Fruit fly (Drosophila melanogaster) whole organism, embryonic: Measurements from ENCODE around the gene robo3.

Source experiments
- C15 ChIP-seq: fragments of 200-800 bp; sonication (Bioruptor generic); IDR thresholded peaks from 3 replicates; pipeline ENCODE4 v1.3.6; 2022; ENCODE audit warnings: missing biosample characterization, missing genetic modification characterization
- CG10366 ChIP-seq: fragments of 200-800 bp; sonication (Bioruptor generic); IDR thresholded peaks from 2 replicates; pipeline ENCODE4 v1.3.6; 2022; ENCODE audit warnings: missing biosample characterization, missing genetic modification characterization
- CG11504 ChIP-seq: fragments of 200-800 bp; sonication (Bioruptor generic); optimal IDR thresholded peaks from 3 replicates; lab custom pipeline; 2019; ENCODE audit warnings: missing biosample characterization, mild to moderate bottlenecking, missing genetic modification characterization, moderate library complexity
- CG12071 ChIP-seq: fragments of 200-800 bp; sonication (Bioruptor generic); optimal IDR thresholded peaks from 3 replicates; lab custom pipeline; 2018; ENCODE audit warnings: missing biosample characterization, mild to moderate bottlenecking, missing genetic modification characterization
- CG12219 ChIP-seq: fragments of 200-800 bp; sonication (Bioruptor generic); optimal IDR thresholded peaks from 3 replicates; lab custom pipeline; 2018; ENCODE audit warnings: missing biosample characterization, mild to moderate bottlenecking, missing genetic modification characterization
- CG13424 ChIP-seq: fragments of 200-800 bp; sonication (Bioruptor generic); optimal IDR thresholded peaks from 2 replicates; lab custom pipeline; 2019; ENCODE audit warnings: missing biosample characterization, mild to moderate bottlenecking, missing genetic modification characterization, moderate library complexity
- CG15269 ChIP-seq: fragments of 200-800 bp; sonication (Bioruptor generic); optimal IDR thresholded peaks from 2 replicates; lab custom pipeline; 2018; ENCODE audit warnings: missing biosample characterization, mild to moderate bottlenecking, missing genetic modification characterization, moderate library complexity
- CG1603 ChIP-seq: fragments of 200-800 bp; sonication (Bioruptor generic); optimal IDR thresholded peaks from 2 replicates; lab custom pipeline; 2019; ENCODE audit warnings: missing biosample characterization, mild to moderate bottlenecking, missing genetic modification characterization, moderate library complexity
- CG18599 ChIP-seq: fragments of 200-800 bp; sonication (Bioruptor generic); optimal IDR thresholded peaks from 3 replicates; lab custom pipeline; 2017; ENCODE audit warnings: missing biosample characterization, missing genetic modification characterization, mild to moderate bottlenecking, moderate library complexity, missing genetic modification reagents
- CG2678 ChIP-seq: fragments of 200-800 bp; sonication (Bioruptor generic); optimal IDR thresholded peaks from 3 replicates; lab custom pipeline; 2019; ENCODE audit warnings: missing biosample characterization, mild to moderate bottlenecking, missing genetic modification characterization, moderate library complexity
- CG3407 ChIP-seq: fragments of 200-800 bp; sonication (Bioruptor generic); optimal IDR thresholded peaks from 2 replicates; lab custom pipeline; 2018; ENCODE audit warnings: missing biosample characterization, mild to moderate bottlenecking, missing genetic modification characterization
- CG5180 ChIP-seq: fragments of 200-800 bp; sonication (Bioruptor generic); optimal IDR thresholded peaks from 3 replicates; lab custom pipeline; 2017; ENCODE audit warnings: missing biosample characterization, missing genetic modification characterization, mild to moderate bottlenecking, moderate library complexity, missing genetic modification reagents
- CG5953 ChIP-seq: fragments of 200-800 bp; sonication (Bioruptor generic); IDR thresholded peaks from 2 replicates; pipeline ENCODE4 v1.3.6; 2022; ENCODE audit warnings: missing biosample characterization, missing genetic modification characterization
- CG6689 ChIP-seq: fragments of 200-800 bp; sonication (Bioruptor generic); IDR thresholded peaks from 2 replicates; pipeline ENCODE4 v1.3.6; 2022; ENCODE audit warnings: missing biosample characterization, missing genetic modification characterization
- CG8290 ChIP-seq, 3 experiments: fragments of 200-800 bp; sonication (Bioruptor generic); optimal IDR thresholded peaks; 2 replicates each; lab custom pipeline; 2016 to 2019; ENCODE audit warnings: missing biosample characterization in 3 of 3, missing genetic modification characterization in 3 of 3, mild to moderate bottlenecking in 2 of 3, moderate library complexity in 1 of 3
- CG8388 ChIP-seq: fragments of 200-800 bp; sonication (Bioruptor generic); optimal IDR thresholded peaks from 2 replicates; lab custom pipeline; 2019; ENCODE audit warnings: missing biosample characterization, mild to moderate bottlenecking, missing genetic modification characterization, moderate library complexity
- CG9932 ChIP-seq: fragments of 200-800 bp; sonication (Bioruptor generic); IDR thresholded peaks from 2 replicates; pipeline ENCODE4 v1.3.6; 2022; ENCODE audit warnings: missing biosample characterization, missing genetic modification characterization
- D19A ChIP-seq: fragments of 200-800 bp; optimal IDR thresholded peaks from 3 replicates; lab custom pipeline; 2019; ENCODE audit warnings: missing biosample characterization, mild to moderate bottlenecking, missing genetic modification characterization, moderate library complexity
- E2f2 ChIP-seq: fragments of 200-800 bp; sonication (Bioruptor generic); IDR thresholded peaks from 2 replicates; pipeline ENCODE4 v1.3.6; 2022; ENCODE audit warnings: missing biosample characterization, missing genetic modification characterization
- Fer3 ChIP-seq: fragments of 200-800 bp; sonication (Bioruptor generic); optimal IDR thresholded peaks from 2 replicates; lab custom pipeline; 2018; ENCODE audit warnings: missing biosample characterization, mild to moderate bottlenecking, missing genetic modification characterization, moderate library complexity
- HLH3B ChIP-seq: fragments of 200-800 bp; sonication (Bioruptor generic); IDR thresholded peaks from 2 replicates; pipeline ENCODE4 v1.3.6; 2022; ENCODE audit warnings: missing biosample characterization, missing genetic modification characterization
- Hr51 ChIP-seq, 2 experiments: fragments of 200-800 bp; sonication (Bioruptor generic); optimal IDR thresholded peaks; 2 replicates in 1 of 2; 3 replicates in 1 of 2; lab custom pipeline; 2016 to 2018; ENCODE audit warnings: missing biosample characterization in 2 of 2, missing genetic modification characterization in 2 of 2, mild to moderate bottlenecking in 1 of 2, moderate library complexity in 1 of 2
- Med ChIP-seq: fragments of 200-800 bp; sonication (Bioruptor generic); peaks from one replicate; lab custom pipeline; 2016; ENCODE audit warnings: missing biosample characterization, missing genetic modification characterization, mild to moderate bottlenecking, inconsistent platforms, moderate library complexity
- NC2α ChIP-seq: fragments of 200-800 bp; sonication (Bioruptor generic); optimal IDR thresholded peaks from 2 replicates; lab custom pipeline; 2016; ENCODE audit warnings: missing biosample characterization, missing genetic modification characterization
- Nf-YC ChIP-seq: fragments of 200-800 bp; optimal IDR thresholded peaks from 3 replicates; lab custom pipeline; 2019; ENCODE audit warnings: missing biosample characterization, mild to moderate bottlenecking, missing genetic modification characterization, moderate library complexity
- TFAM ChIP-seq: fragments of 200-800 bp; sonication (Bioruptor generic); optimal IDR thresholded peaks from 2 replicates; lab custom pipeline; 2017; ENCODE audit warnings: missing biosample characterization, missing genetic modification characterization, inconsistent platforms
- Xbp1 ChIP-seq: fragments of 200-800 bp; sonication (Bioruptor generic); optimal IDR thresholded peaks from 3 replicates; lab custom pipeline; 2016; ENCODE audit warnings: missing biosample characterization, mild to moderate bottlenecking, missing genetic modification characterization
- Xrp1 ChIP-seq: fragments of 200-800 bp; sonication (Bioruptor generic); IDR thresholded peaks from 2 replicates; pipeline ENCODE4 v1.3.6; 2022; ENCODE audit warnings: missing biosample characterization, missing genetic modification characterization
- bcd ChIP-seq: fragments of 200-800 bp; sonication (Bioruptor generic); optimal IDR thresholded peaks from 2 replicates; lab custom pipeline; 2017; ENCODE audit warnings: missing biosample characterization, mild to moderate bottlenecking, missing genetic modification characterization
- bsh ChIP-seq, 2 experiments: fragments of 200-800 bp; sonication (Bioruptor generic); optimal IDR thresholded peaks; 2 replicates each; lab custom pipeline; 2017 to 2018; ENCODE audit warnings: mild to moderate bottlenecking in 2 of 2, missing biosample characterization in 2 of 2, missing genetic modification characterization in 2 of 2, moderate library complexity in 1 of 2
- cg ChIP-seq: fragments of 200-800 bp; sonication (Bioruptor generic); optimal IDR thresholded peaks from 3 replicates; lab custom pipeline; 2019; ENCODE audit warnings: missing biosample characterization, mild to moderate bottlenecking, missing genetic modification characterization, moderate library complexity
- chinmo ChIP-seq: fragments of 200-800 bp; sonication (Bioruptor generic); IDR thresholded peaks from 4 replicates; pipeline ENCODE4 v1.3.6; 2022; ENCODE audit warnings: missing biosample characterization, missing genetic modification characterization; ENCODE audit not compliant: partially characterized antibody
- ci ChIP-seq: fragments of 200-800 bp; sonication (Bioruptor generic); IDR thresholded peaks from 3 replicates; pipeline ENCODE4 v1.3.6; 2022; ENCODE audit warnings: missing biosample characterization, missing genetic modification characterization
- crol ChIP-seq: fragments of 200-800 bp; sonication (Bioruptor generic); IDR thresholded peaks from 2 replicates; pipeline ENCODE4 v1.3.6; 2022; ENCODE audit warnings: missing biosample characterization, missing genetic modification characterization
- disco-r ChIP-seq: fragments of 200-800 bp; sonication (Bioruptor generic); optimal IDR thresholded peaks from 2 replicates; lab custom pipeline; 2016; ENCODE audit warnings: missing biosample characterization, missing genetic modification characterization
- eve ChIP-seq, 2 experiments: fragments of >200 bp; optimal IDR thresholded peaks; 2 replicates each; lab custom pipeline; 2017; ENCODE audit warnings: missing biosample characterization in 2 of 2, missing genetic modification characterization in 2 of 2
- gem ChIP-seq: fragments of 200-800 bp; sonication (Bioruptor generic); optimal IDR thresholded peaks from 2 replicates; lab custom pipeline; 2019; ENCODE audit warnings: missing biosample characterization, mild to moderate bottlenecking, missing genetic modification characterization, moderate library complexity
- gsb-n ChIP-seq: fragments of 200-800 bp; sonication (Bioruptor generic); optimal IDR thresholded peaks from 3 replicates; lab custom pipeline; 2018; ENCODE audit warnings: missing biosample characterization, mild to moderate bottlenecking, missing genetic modification characterization
- ind ChIP-seq: fragments of 200-800 bp; sonication (Bioruptor generic); optimal IDR thresholded peaks from 3 replicates; lab custom pipeline; 2016; ENCODE audit warnings: missing biosample characterization, missing genetic modification characterization
- lab ChIP-seq: fragments of 200-800 bp; sonication (Bioruptor generic); optimal IDR thresholded peaks from 3 replicates; lab custom pipeline; 2017; ENCODE audit warnings: missing biosample characterization, missing genetic modification characterization, mild to moderate bottlenecking, moderate library complexity, missing genetic modification reagents
- lmd ChIP-seq: fragments of 200-800 bp; sonication (Bioruptor generic); IDR thresholded peaks from 2 replicates; pipeline ENCODE4 v1.3.6; 2022; ENCODE audit warnings: missing biosample characterization, missing genetic modification characterization
- peb ChIP-seq: fragments of 200-800 bp; sonication (Bioruptor generic); IDR thresholded peaks from 2 replicates; pipeline ENCODE4 v1.3.6; 2022; ENCODE audit warnings: missing biosample characterization, missing genetic modification characterization
- prd ChIP-seq, 3 experiments: fragments of >200 bp in 2 of 3; fragments of 200-800 bp in 1 of 3; sonication (Bioruptor generic) in 1 of 3; optimal IDR thresholded peaks in 2 of 3; IDR thresholded peaks in 1 of 3; 2 replicates in 2 of 3; 3 replicates in 1 of 3; pipeline versions ENCODE4 v1.3.6 to Lab custom; 2017 to 2022; ENCODE audit warnings: missing biosample characterization in 1 of 3, missing genetic modification characterization in 1 of 3
- shn ChIP-seq: fragments of 200-800 bp; sonication (Bioruptor generic); optimal IDR thresholded peaks from 3 replicates; lab custom pipeline; 2016; ENCODE audit warnings: missing biosample characterization, missing genetic modification characterization
- sisA ChIP-seq: fragments of 200-800 bp; sonication (Bioruptor generic); IDR thresholded peaks from 2 replicates; pipeline ENCODE4 v1.3.6; 2022; ENCODE audit warnings: missing biosample characterization, missing genetic modification characterization
- unpg ChIP-seq: fragments of 200-800 bp; sonication (Bioruptor generic); optimal IDR thresholded peaks from 3 replicates; lab custom pipeline; 2018; ENCODE audit warnings: missing biosample characterization, mild to moderate bottlenecking, missing genetic modification characterization, moderate library complexity
- vfl ChIP-seq: fragments of 200-800 bp; sonication (Bioruptor generic); optimal IDR thresholded peaks from 2 replicates; lab custom pipeline; 2016; ENCODE audit warnings: missing biosample characterization, missing genetic modification characterization
- vvl ChIP-seq: fragments of 200-800 bp; sonication (Bioruptor generic); IDR thresholded peaks from 2 replicates; pipeline ENCODE4 v1.3.6; 2022; ENCODE audit warnings: missing biosample characterization, missing genetic modification characterization

Gene robo3

DNA sequence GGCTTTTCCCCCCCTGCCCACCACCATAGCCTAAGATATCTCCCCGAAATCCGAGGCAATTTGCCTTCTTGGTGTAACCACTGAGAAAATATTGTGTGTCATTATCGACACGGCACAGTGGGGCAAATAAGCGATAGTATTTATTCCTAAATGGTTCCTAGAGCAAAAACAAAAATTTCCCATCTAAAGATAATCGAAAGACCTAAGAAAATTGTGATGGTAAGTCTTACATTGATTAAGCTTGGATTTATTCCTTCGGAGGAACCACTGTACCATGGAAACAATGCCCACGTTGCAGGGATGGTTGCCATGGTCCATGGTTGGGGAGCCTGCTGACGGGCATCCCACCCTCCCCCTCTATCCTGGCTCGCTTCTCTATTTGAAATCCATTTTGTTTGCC lies 60.2 kb downstream of the robo3 start (continued):
- TF ChIP-seq CG8388 (peak; percentile 14), D19A (peak; percentile 12), CG11504 (peak; percentile 63), CG6689 (peak; percentile 46; the same call in 1 of the 2 replicates), CG15269 (tag; lab: Kevin White, UChicago) (peak; percentile 35), crol (GFP tag; lab: Robert Waterston, UW) (peak; percentile 9; the same call in 1 of the 2 replicates), cg (GFP tag; lab: Kevin White, UChicago) (no peak), unpg (GFP tag; lab: Kevin White, UChicago) (peak; percentile 50), ind (GFP tag; lab: Kevin White, UChicago) (peak; percentile 7), CG9932 (GFP tag; lab: Robert Waterston, UW) (0 out of 2 replicates have a peak, but pooled peaks have one; percentile 32), CG2678 (peak; percentile 55), CG8290 (GFP tag; optimal IDR thresholded peaks at IDR 0.05; lab: Kevin White, UChicago) (no peak), CG8290 (tag; optimal IDR thresholded peaks at IDR 0.05; lab: Kevin White, UChicago) (peak in 1 of 2 experiments; percentile 24), sisA (GFP tag; lab: Robert Waterston, UW) (peak; percentile 42; the same call in 1 of the 2 replicates), CG10366 (peak; percentile 39; the same call in 1 of the 2 replicates), CG1603 (peak; percentile 53), CG13424 (peak; percentile 2), E2f2 (GFP tag; lab: Robert Waterston, UW) (peak; percentile 17; the same call in 1 of the 2 replicates), disco-r (GFP tag; lab: Kevin White, UChicago) (no peak), lmd (GFP tag; lab: Robert Waterston, UW) (peak; percentile 28; the same call in 1 of the 2 replicates), vfl (no peak), C15 (GFP tag; lab: Robert Waterston, UW) (no peak), CG12219 (GFP tag; lab: Kevin White, UChicago) (peak; percentile 6), lab (GFP tag; lab: Kevin White, UChicago) (peak; percentile 76), bsh (GFP tag; optimal IDR thresholded peaks at IDR 0.05; lab: Kevin White, UChicago) (peak in 1 of 2 experiments; percentile 46), CG12071 (no peak), shn (GFP tag; lab: Kevin White, UChicago) (peak; percentile 6), CG3407 (peak; percentile 5), Med (GFP tag; lab: Kevin White, UChicago) (peak; percentile 89), Fer3 (tag; lab: Kevin White, UChicago) (peak; percentile 29), prd (optimal IDR thresholded peaks at IDR 0.05; lab: Kevin White, UChicago) (no peak), prd (GFP tag; IDR thresholded peaks at IDR 0.05; lab: Robert Waterston, UW) (peak; percentile 53; the same call in 2 of the 3 replicates), peb (GFP tag; lab: Robert Waterston, UW) (0 out of 2 replicates have a peak, but pooled peaks have one; percentile 17), Nf-YC (tag; lab: Kevin White, UChicago) (no peak), CG5953 (GFP tag; lab: Robert Waterston, UW) (no peak), vvl (GFP tag; lab: Robert Waterston, UW) (peak; percentile 57), bcd (peak; percentile 23), NC2α (no peak), gsb-n (tag; lab: Kevin White, UChicago) (no peak), HLH3B (GFP tag; lab: Robert Waterston, UW) (peak; percentile 49), chinmo (GFP tag; lab: Robert Waterston, UW) (no peak), TFAM (no peak), Hr51 (GFP tag; optimal IDR thresholded peaks at IDR 0.05; lab: Kevin White, UChicago) (peak in 1 of 2 experiments; percentile 54), gem (tag; lab: Kevin White, UChicago) (peak; percentile 54), Xbp1 (peak; percentile 45), CG5180 (GFP tag; lab: Kevin White, UChicago) (no peak), Xrp1 (GFP tag; lab: Robert Waterston, UW) (peak; percentile 48; the same call in 1 of the 2 replicates), eve (GFP tag; optimal IDR thresholded peaks at IDR 0.05; lab: Kevin White, UChicago) (peak in 1 of 2 experiments; percentile 56), CG18599 (GFP tag; lab: Kevin White, UChicago) (peak; percentile 71), ci (GFP tag; lab: Robert Waterston, UW) (0 out of 3 replicates have a peak, but pooled peaks have one; percentile 58)
